Worm (Caenorhabditis elegans): ENCODE measurements around the gene glb-2.

The glb-2 gene

DNA sequence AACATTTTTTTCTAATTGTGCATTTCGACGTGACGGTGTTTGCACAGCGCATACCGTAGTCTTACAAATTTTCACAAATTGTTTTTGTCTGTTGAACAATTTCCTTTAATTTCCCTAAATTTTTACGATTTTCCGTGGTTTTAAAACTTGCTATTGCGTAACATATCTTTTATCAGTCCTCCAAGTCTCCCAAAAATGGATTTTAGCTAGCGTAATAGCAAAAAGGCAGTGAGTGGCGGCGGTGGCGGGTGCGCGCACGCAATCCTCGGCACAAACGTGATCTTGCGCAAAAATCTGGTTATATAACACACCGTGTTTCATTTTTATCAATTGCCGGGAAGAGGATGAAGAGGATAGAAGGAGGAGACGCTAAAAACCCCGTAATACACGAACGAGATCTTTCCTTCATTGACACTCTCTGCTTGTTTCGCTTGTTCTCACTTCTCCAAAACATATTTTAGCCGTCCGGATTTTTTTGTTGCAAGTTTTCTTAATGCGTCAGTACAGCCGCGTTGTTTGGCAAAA, 26.7 kb downstream of the glb-2 start (continued):
- TF ChIP-seq lin-13 (GFP tag; optimal IDR thresholded peaks at IDR 0.05), result no peak
- TF ChIP-seq ceh-28 (tag; optimal IDR thresholded peaks at IDR 0.05), result no peak
- TF ChIP-seq ceh-62 (tag; optimal IDR thresholded peaks at IDR 0.05), result no peak
- TF ChIP-seq Y75B8A.6 (GFP tag; IDR thresholded peaks at IDR 0.05), result no peak
- no peak for TF ChIP-seq jun-1 (tag; optimal IDR thresholded peaks at IDR 0.05)
- no peak for TF ChIP-seq nhr-28 (tag; optimal IDR thresholded peaks at IDR 0.05)
- TF ChIP-seq mxl-3 (GFP tag; optimal IDR thresholded peaks at IDR 0.05), result peak; percentile 52
- no peak for TF ChIP-seq pha-4 (GFP tag; IDR thresholded peaks at IDR 0.05)
- no peak for TF ChIP-seq pha-4 (tag; optimal IDR thresholded peaks at IDR 0.05)
- no peak for TF ChIP-seq egl-27 (tag; optimal IDR thresholded peaks at IDR 0.05)
- no peak for TF ChIP-seq unc-39 (tag; optimal IDR thresholded peaks at IDR 0.05)
- peak; percentile 31 for TF ChIP-seq nhr-48 (tag; optimal IDR thresholded peaks at IDR 0.05)
- no peak for TF ChIP-seq vab-7 (GFP tag; IDR thresholded peaks at IDR 0.05)
- no peak for TF ChIP-seq zag-1 (tag; optimal IDR thresholded peaks at IDR 0.05)
- TF ChIP-seq nhr-41 (GFP tag; IDR thresholded peaks at IDR 0.05), result no peak

DNA sequence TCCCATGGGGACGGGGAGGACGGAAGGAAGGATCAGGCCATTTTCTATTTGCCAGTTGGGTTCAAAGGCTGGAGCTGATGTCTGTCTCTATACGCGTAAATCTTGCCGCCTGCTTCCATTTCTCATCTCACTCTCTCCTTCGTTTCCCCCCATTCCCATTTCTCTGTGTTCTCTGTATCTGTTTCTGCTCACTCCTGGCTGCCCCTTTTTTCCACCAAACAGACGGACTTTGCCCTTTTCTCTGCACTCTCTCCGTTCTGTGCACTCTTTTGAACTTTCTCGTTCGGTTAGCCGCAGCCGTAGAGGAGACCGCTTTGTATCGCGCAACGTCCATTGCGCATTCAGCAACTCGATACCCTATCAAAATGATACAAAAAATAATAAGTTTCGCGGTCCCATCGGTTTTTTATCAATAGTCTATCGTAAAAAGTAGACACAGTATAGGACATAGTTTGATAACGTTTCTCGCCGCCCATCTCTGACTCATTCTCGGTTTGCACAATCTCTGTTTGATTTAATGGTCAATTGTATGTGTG, 27.6 kb downstream of the glb-2 start:
- TF ChIP-seq pqm-1 (tag; optimal IDR thresholded peaks at IDR 0.05) (peak; percentile 96), mes-2 (tag; optimal IDR thresholded peaks at IDR 0.05; ENCODE audit: poor library complexity, severe bottlenecking) (peak; percentile 38), lin-1 (GFP tag; IDR thresholded peaks at IDR 0.05) (peak; percentile 46; the same call in 1 of the 2 replicates), madf-9 (GFP tag; conservative IDR thresholded peaks at IDR 0.05) (0 out of 2 replicates have a peak, but pooled peaks have one; percentile 22), D1046.2 (GFP tag; IDR thresholded peaks at IDR 0.05) (no peak), php-3 (GFP tag; IDR thresholded peaks at IDR 0.05) (peak; percentile 62; the same call in 1 of the 2 replicates), daf-19 (GFP tag; conservative IDR thresholded peaks at IDR 0.05) (no peak), F37D6.2 (tag; optimal IDR thresholded peaks at IDR 0.05) (peak; percentile 4), dmd-6 (GFP tag; IDR thresholded peaks at IDR 0.05) (peak; percentile 69; the same call in 1 of the 2 replicates), daf-16 (GFP tag; optimal IDR thresholded peaks at IDR 0.05) (peak in 1 of 2 experiments; percentile 43), daf-16 (tag; optimal IDR thresholded peaks at IDR 0.05) (peak; percentile 18), lim-7 (GFP tag; IDR thresholded peaks at IDR 0.05) (0 out of 2 replicates have a peak, but pooled peaks have one; percentile 27), aha-1 (tag) (peak; percentile 28), mep-1 (tag; optimal IDR thresholded peaks at IDR 0.05) (peak; percentile 71), hlh-11 (tag; optimal IDR thresholded peaks at IDR 0.05) (peak; percentile 77), skn-1 (tag; optimal IDR thresholded peaks at IDR 0.05) (no peak), hmg-1.1 (GFP tag; IDR thresholded peaks at IDR 0.05) (peak; percentile 80), dve-1 (tag; optimal IDR thresholded peaks at IDR 0.05; ENCODE audit: insufficient read depth) (peak; percentile 78), lsy-2 (tag; optimal IDR thresholded peaks at IDR 0.05) (peak; percentile 9 to 56), rbr-2 (tag; optimal IDR thresholded peaks at IDR 0.05) (peak; percentile 64), duxl-1 (tag; optimal IDR thresholded peaks at IDR 0.05; ENCODE audit: poor library complexity) (no peak), nhr-11 (tag; optimal IDR thresholded peaks at IDR 0.05) (peak; percentile 57), nhr-42 (GFP tag; IDR thresholded peaks at IDR 0.05) (0 out of 2 replicates have a peak, but pooled peaks have one; percentile 43), nhr-28 (tag; optimal IDR thresholded peaks at IDR 0.05) (peak; percentile 89), fkh-10 (GFP tag; optimal IDR thresholded peaks at IDR 0.05) (peak; percentile 56), F10B5.3 (tag; optimal IDR thresholded peaks at IDR 0.05) (no peak), mdl-1 (tag; optimal IDR thresholded peaks at IDR 0.05) (peak in 1 of 2 experiments; percentile 19), hlh-30 (tag; optimal IDR thresholded peaks at IDR 0.05; ENCODE audit: insufficient read depth) (peak; percentile 16), lin-38 (GFP tag; IDR thresholded peaks at IDR 0.05) (no peak), T26A8.4 (GFP tag; IDR thresholded peaks at IDR 0.05) (0 out of 2 replicates have a peak, but pooled peaks have one; percentile 41), egl-43 (GFP tag; IDR thresholded peaks at IDR 0.05) (peak; percentile 75), nhr-10 (tag; optimal IDR thresholded peaks at IDR 0.05) (no peak), unc-62 (GFP tag; optimal IDR thresholded peaks at IDR 0.05 in 1 of 2) (peak in 1 of 2 experiments; percentile 63), unc-62 (tag; optimal IDR thresholded peaks at IDR 0.05) (no peak)

All from whole organism, L4 larva.